ENCODE assay signal across 3 fruit fly cellular contexts in the genomic region with DNA sequence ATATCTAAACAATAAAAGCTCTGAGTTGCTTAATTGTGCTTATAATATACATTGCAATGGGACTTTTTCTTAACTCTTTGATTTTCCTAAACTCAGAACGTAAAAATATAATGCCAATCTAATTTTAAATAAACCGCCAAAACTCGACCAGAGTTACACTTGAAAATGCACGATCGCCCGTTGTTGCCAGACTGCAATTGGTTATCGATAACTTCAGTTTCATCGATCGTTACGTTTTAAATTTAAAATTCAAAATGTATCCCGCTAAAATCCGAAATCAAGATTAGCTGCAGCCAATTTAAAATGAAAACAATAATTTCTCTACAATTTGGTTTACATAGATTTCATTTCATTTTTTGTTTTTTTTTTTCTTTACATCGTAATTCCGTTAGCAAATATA.
A peak's percentile ranks its signal among the peaks of the same experiment; 100 is the strongest.
TF ChIP-seq lines count a peak whose summit lies in the region.

No protein-coding gene starts in this region.

- TF ChIP-seq CTCF in whole organism, embryonic (GFP tag; optimal IDR thresholded peaks at IDR 0.05; lab: Kevin White, UChicago): no peak

TF ChIP-seq in whole organism, adult, 20 proteins besides CTCF, POLR2A, EP300 and RAD21:
- TF ChIP-seq toe (GFP tag; optimal IDR thresholded peaks at IDR 0.05; lab: Kevin White, UChicago) (no peak), CG7045 (GFP tag; optimal IDR thresholded peaks at IDR 0.05; lab: Kevin White, UChicago) (no peak), CG14711 (tag; optimal IDR thresholded peaks at IDR 0.05; lab: Kevin White, UChicago) (peak; percentile 98), CG5204 (GFP tag; optimal IDR thresholded peaks at IDR 0.05; lab: Kevin White, UChicago) (no peak), bab1 (GFP tag; optimal IDR thresholded peaks at IDR 0.05; lab: Kevin White, UChicago) (peak; percentile 41), Crg-1 (GFP tag; optimal IDR thresholded peaks at IDR 0.05; lab: Kevin White, UChicago) (no peak)

TF ChIP-seq in whole organism, embryonic, 481 proteins besides CTCF, POLR2A, EP300 and RAD21 (continues in another document):
- TF ChIP-seq CG17186 (GFP tag; optimal IDR thresholded peaks at IDR 0.05; lab: Kevin White, UChicago) (peak; percentile 20), Dref (GFP tag; IDR thresholded peaks at IDR 0.05; lab: Robert Waterston, UW) (peak; percentile 93), CG10431 (GFP tag; optimal IDR thresholded peaks at IDR 0.05; lab: Kevin White, UChicago) (no peak), CG34224 (GFP tag; IDR thresholded peaks at IDR 0.05; lab: Robert Waterston, UW; ENCODE audit: partially characterized antibody) (peak; percentile 55; the same call in 2 of the 3 replicates), lbe (GFP tag; optimal IDR thresholded peaks at IDR 0.05; lab: Kevin White, UChicago) (peak; percentile 48), CG9797 (GFP tag; optimal IDR thresholded peaks at IDR 0.05; lab: Kevin White, UChicago) (peak; percentile 9), pzg (GFP tag; optimal IDR thresholded peaks at IDR 0.05; lab: Kevin White, UChicago) (peak; percentile 78), BEAF-32 (GFP tag; optimal IDR thresholded peaks at IDR 0.05; lab: Kevin White, UChicago) (peak; percentile 51), CG13287 (GFP tag; IDR thresholded peaks at IDR 0.05; lab: Robert Waterston, UW; ENCODE audit: partially characterized antibody) (peak; percentile 48), unc-4 (GFP tag; IDR thresholded peaks at IDR 0.05; lab: Robert Waterston, UW; ENCODE audit: partially characterized antibody) (peak; percentile 37; the same call in 1 of the 2 replicates), Myb (GFP tag; optimal IDR thresholded peaks at IDR 0.05; lab: Kevin White, UChicago) (peak; percentile 98), CG4404 (GFP tag; IDR thresholded peaks at IDR 0.05; lab: Robert Waterston, UW) (no peak), Xrp1 (GFP tag; IDR thresholded peaks at IDR 0.05; lab: Robert Waterston, UW) (no peak), gfzf (GFP tag; optimal IDR thresholded peaks at IDR 0.05; lab: Kevin White, UChicago) (peak; percentile 28), sd (tag; optimal IDR thresholded peaks at IDR 0.05; lab: Kevin White, UChicago) (peak; percentile 41), Scr (GFP tag; IDR thresholded peaks at IDR 0.05; lab: Robert Waterston, UW; ENCODE audit: partially characterized antibody) (peak; percentile 16; the same call in 1 of the 2 replicates), schlank (tag; optimal IDR thresholded peaks at IDR 0.05; lab: Kevin White, UChicago) (no peak), CG2875 (GFP tag; optimal IDR thresholded peaks at IDR 0.05; lab: Kevin White, UChicago) (no peak), trem (tag; optimal IDR thresholded peaks at IDR 0.05; lab: Kevin White, UChicago) (peak; percentile 69), Bgb (GFP tag; IDR thresholded peaks at IDR 0.05; lab: Robert Waterston, UW; ENCODE audit: partially characterized antibody) (peak; percentile 49), Ets97D (GFP tag; optimal IDR thresholded peaks at IDR 0.05; lab: Kevin White, UChicago) (peak; percentile 71), CG10267 (tag; optimal IDR thresholded peaks at IDR 0.05; lab: Kevin White, UChicago) (peak; percentile 31), HLH4C (GFP tag; IDR thresholded peaks at IDR 0.05; lab: Robert Waterston, UW; ENCODE audit: partially characterized antibody) (peak; percentile 44; the same call in 1 of the 3 replicates), CG14860 (GFP tag; IDR thresholded peaks at IDR 0.05; lab: Robert Waterston, UW; ENCODE audit: partially characterized antibody) (0 out of 3 replicates have a peak, but pooled peaks have one; percentile 36), HmgZ (tag; optimal IDR thresholded peaks at IDR 0.05; lab: Kevin White, UChicago) (peak; percentile 42), Dp (GFP tag; optimal IDR thresholded peaks at IDR 0.05; lab: Kevin White, UChicago) (peak; percentile 99), CG14710 (tag; optimal IDR thresholded peaks at IDR 0.05; lab: Kevin White, UChicago) (peak; percentile 57), E2f2 (GFP tag; IDR thresholded peaks at IDR 0.05; lab: Robert Waterston, UW) (peak; percentile 99), CG13894 (tag; optimal IDR thresholded peaks at IDR 0.05; lab: Kevin White, UChicago) (no peak), amos (GFP tag; IDR thresholded peaks at IDR 0.05; lab: Robert Waterston, UW; ENCODE audit: partially characterized antibody) (peak; percentile 48; the same call in 1 of the 2 replicates), grn (GFP tag; optimal IDR thresholded peaks at IDR 0.05; lab: Kevin White, UChicago) (peak; percentile 37), fd96Cb (tag; optimal IDR thresholded peaks at IDR 0.05; lab: Kevin White, UChicago) (no peak), knrl (GFP tag; IDR thresholded peaks at IDR 0.05; lab: Robert Waterston, UW; ENCODE audit: partially characterized antibody) (peak; percentile 36; the same call in 1 of the 3 replicates), Lhr (GFP tag; optimal IDR thresholded peaks at IDR 0.05; lab: Kevin White, UChicago) (peak; percentile 33), stwl (tag; optimal IDR thresholded peaks at IDR 0.05; lab: Kevin White, UChicago) (peak; percentile 58), ato (GFP tag; IDR thresholded peaks at IDR 0.05; lab: Robert Waterston, UW; ENCODE audit: partially characterized antibody) (0 out of 2 replicates have a peak, but pooled peaks have one; percentile 28)

TF ChIP-seq in whole organism, wandering third instar larva, 38 proteins besides CTCF, POLR2A, EP300 and RAD21:
- TF ChIP-seq OdsH (GFP tag; optimal IDR thresholded peaks at IDR 0.05; lab: Kevin White, UChicago) (no peak), sv (GFP tag; optimal IDR thresholded peaks at IDR 0.05; lab: Kevin White, UChicago) (no peak), CrebA (GFP tag; optimal IDR thresholded peaks at IDR 0.05; lab: Kevin White, UChicago; ENCODE audit: borderline replicate concordance) (no peak), Myc (optimal IDR thresholded peaks at IDR 0.05; lab: Kevin White, UChicago) (no peak), dsf (GFP tag; optimal IDR thresholded peaks at IDR 0.05; lab: Kevin White, UChicago; ENCODE audit: borderline replicate concordance) (no peak), ey (GFP tag; optimal IDR thresholded peaks at IDR 0.05; lab: Kevin White, UChicago) (no peak), rgr (GFP tag; optimal IDR thresholded peaks at IDR 0.05; lab: Kevin White, UChicago) (no peak), brk (GFP tag; optimal IDR thresholded peaks at IDR 0.05; lab: Kevin White, UChicago) (peak; percentile 38), tai (GFP tag; optimal IDR thresholded peaks at IDR 0.05; lab: Kevin White, UChicago) (no peak), GATAd (GFP tag; optimal IDR thresholded peaks at IDR 0.05; lab: Kevin White, UChicago) (no peak), foxo (GFP tag; optimal IDR thresholded peaks at IDR 0.05; lab: Kevin White, UChicago) (no peak), lola (GFP tag; optimal IDR thresholded peaks at IDR 0.05; lab: Kevin White, UChicago) (no peak), Dif (GFP tag; optimal IDR thresholded peaks at IDR 0.05; lab: Kevin White, UChicago; ENCODE audit: partially characterized antibody) (peak; percentile 34), Hr83 (GFP tag; optimal IDR thresholded peaks at IDR 0.05; lab: Kevin White, UChicago; ENCODE audit: poor library complexity, severe bottlenecking) (no peak), Abd-B (GFP tag; optimal IDR thresholded peaks at IDR 0.05; lab: Kevin White, UChicago) (no peak)
